Worm (Caenorhabditis elegans) whole organism, late embryonic: Measurements from ENCODE around the gene Y57E12AL.2.

Source experiments
- C08G9.2 ChIP-seq: sonication (generic microtip); optimal IDR thresholded peaks from 2 replicates; lab custom pipeline; 2016; ENCODE audit warnings: mild to moderate bottlenecking, missing genetic modification characterization, moderate library complexity, missing compliant biosample characterization
- C38D4.7 ChIP-seq: fragments of 200-800 bp; sonication (Bioruptor generic); optimal IDR thresholded peaks from 2 replicates; lab custom pipeline; 2018; ENCODE audit warnings: mild to moderate bottlenecking, missing genetic modification characterization, moderate library complexity, missing compliant biosample characterization
- F13H6.1 ChIP-seq: sonication (generic microtip); optimal IDR thresholded peaks from 2 replicates; lab custom pipeline; 2016; ENCODE audit warnings: missing genetic modification characterization, missing compliant biosample characterization
- K09A11.1 ChIP-seq: sonication (generic microtip); optimal IDR thresholded peaks from 2 replicates; lab custom pipeline; 2017; ENCODE audit warnings: antibody characterized with exemption, mild to moderate bottlenecking, missing genetic modification characterization, missing compliant biosample characterization; ENCODE audit not compliant: insufficient read depth
- T23F11.4 ChIP-seq: fragments of 200-800 bp; sonication (Bioruptor generic); optimal IDR thresholded peaks from 2 replicates; lab custom pipeline; 2018; ENCODE audit warnings: mild to moderate bottlenecking, missing genetic modification characterization, missing compliant biosample characterization
- Y22D7AL.16 ChIP-seq: sonication (generic microtip); optimal IDR thresholded peaks from 2 replicates; lab custom pipeline; 2016; ENCODE audit warnings: missing genetic modification characterization, missing compliant biosample characterization
- ahr-1 ChIP-seq: sonication (generic microtip); optimal IDR thresholded peaks from 2 replicates; lab custom pipeline; 2016; ENCODE audit warnings: missing genetic modification characterization, missing compliant biosample characterization
- ama-1 ChIP-seq: fragments of 150-350 bp; optimal IDR thresholded peaks from 2 replicates; lab custom pipeline; 2014
- ceh-14 ChIP-seq: sonication (generic microtip); optimal IDR thresholded peaks from 2 replicates; lab custom pipeline; 2016; ENCODE audit warnings: missing genotype, missing genetic modification characterization, missing compliant biosample characterization
- ceh-18 ChIP-seq: sonication (generic microtip); optimal IDR thresholded peaks from 2 replicates; lab custom pipeline; 2016; ENCODE audit warnings: missing genetic modification characterization, missing compliant biosample characterization
- ceh-19 ChIP-seq: fragments of 200-800 bp; sonication (Bioruptor generic); optimal IDR thresholded peaks from 2 replicates; lab custom pipeline; 2018; ENCODE audit warnings: mild to moderate bottlenecking, missing genetic modification characterization, missing compliant biosample characterization
- ceh-22 ChIP-seq: sonication (generic microtip); optimal IDR thresholded peaks from 2 replicates; lab custom pipeline; 2017; ENCODE audit warnings: missing biosample characterization, missing genetic modification characterization
- ceh-24 ChIP-seq: sonication (generic microtip); optimal IDR thresholded peaks from 2 replicates; lab custom pipeline; 2016; ENCODE audit warnings: mild to moderate bottlenecking, missing genetic modification characterization, missing compliant biosample characterization
- ceh-31 ChIP-seq: sonication (generic microtip); optimal IDR thresholded peaks from 2 replicates; lab custom pipeline; 2016; ENCODE audit warnings: missing genetic modification characterization, missing compliant biosample characterization
- ceh-45 ChIP-seq: fragments of 200-800 bp; sonication (Bioruptor generic); IDR thresholded peaks from 2 replicates; pipeline ENCODE4 v1.3.6; 2022; ENCODE audit warnings: missing genetic modification reagents, missing genetic modification characterization, missing compliant biosample characterization
- ceh-48 ChIP-seq: sonication (generic microtip); optimal IDR thresholded peaks from 2 replicates; lab custom pipeline; 2016; ENCODE audit warnings: missing genetic modification characterization, inconsistent platforms, missing compliant biosample characterization
- ceh-6 ChIP-seq: fragments of 200-800 bp; sonication (Bioruptor generic); optimal IDR thresholded peaks from 2 replicates; lab custom pipeline; 2018; ENCODE audit warnings: mild to moderate bottlenecking, missing genetic modification characterization, missing compliant biosample characterization
- elt-4 ChIP-seq: sonication (generic microtip); optimal IDR thresholded peaks from 2 replicates; lab custom pipeline; 2016; ENCODE audit warnings: missing genetic modification characterization, missing compliant biosample characterization
- ets-4 ChIP-seq: sonication (generic microtip); optimal IDR thresholded peaks from 2 replicates; lab custom pipeline; 2016; ENCODE audit warnings: missing genetic modification characterization, missing compliant biosample characterization
- eyg-1 ChIP-seq: sonication (generic microtip); optimal IDR thresholded peaks from 2 replicates; lab custom pipeline; 2016; ENCODE audit warnings: missing genotype, missing genetic modification characterization, missing compliant biosample characterization
- fkh-10 ChIP-seq: fragments of 150-350 bp; optimal IDR thresholded peaks from 2 replicates; lab custom pipeline; 2014; ENCODE audit warnings: missing biosample characterization, missing genetic modification reagents, missing genetic modification characterization
- fkh-6 ChIP-seq: sonication (generic microtip); optimal IDR thresholded peaks from 2 replicates; lab custom pipeline; 2016; ENCODE audit warnings: missing genetic modification characterization, missing compliant biosample characterization
- gmeb-2 ChIP-seq: sonication (generic microtip); optimal IDR thresholded peaks from 2 replicates; lab custom pipeline; 2016; ENCODE audit warnings: missing genetic modification characterization, inconsistent platforms, missing compliant biosample characterization
- hlh-13 ChIP-seq: fragments of 200-800 bp; sonication (Bioruptor generic); optimal IDR thresholded peaks from 2 replicates; lab custom pipeline; 2018; ENCODE audit warnings: mild to moderate bottlenecking, missing genetic modification characterization, missing compliant biosample characterization
- hlh-15 ChIP-seq: sonication (generic microtip); optimal IDR thresholded peaks from 2 replicates; lab custom pipeline; 2016; ENCODE audit warnings: missing genetic modification characterization, missing compliant biosample characterization
- hlh-30 ChIP-seq: sonication (generic microtip); optimal IDR thresholded peaks from 2 replicates; lab custom pipeline; 2017; ENCODE audit warnings: antibody characterized with exemption, missing genetic modification characterization, missing compliant biosample characterization; ENCODE audit not compliant: insufficient read depth
- hlh-6 ChIP-seq: sonication (generic microtip); optimal IDR thresholded peaks from 2 replicates; lab custom pipeline; 2016; ENCODE audit warnings: missing genotype, missing genetic modification characterization, missing compliant biosample characterization
- lim-6 ChIP-seq: sonication (generic microtip); optimal IDR thresholded peaks from 2 replicates; lab custom pipeline; 2016; ENCODE audit warnings: missing genetic modification characterization, missing compliant biosample characterization
- lin-11 ChIP-seq: fragments of 200-800 bp; sonication (Bioruptor generic); optimal IDR thresholded peaks from 2 replicates; lab custom pipeline; 2018; ENCODE audit warnings: mild to moderate bottlenecking, missing genetic modification characterization, missing compliant biosample characterization
- madf-2 ChIP-seq: sonication (generic microtip); optimal IDR thresholded peaks from 2 replicates; lab custom pipeline; 2017; ENCODE audit warnings: missing genetic modification characterization, missing compliant biosample characterization
- nfya-1 ChIP-seq: sonication (generic microtip); optimal IDR thresholded peaks from 2 replicates; lab custom pipeline; 2017; ENCODE audit warnings: missing genetic modification characterization, mild to moderate bottlenecking, missing compliant biosample characterization, antibody characterized with exemption, moderate library complexity
- nhr-11 ChIP-seq: fragments of 150-350 bp; optimal IDR thresholded peaks from 2 replicates; lab custom pipeline; 2014; ENCODE audit warnings: missing biosample characterization, missing genetic modification characterization
- nhr-232 ChIP-seq: sonication (generic microtip); optimal IDR thresholded peaks from 2 replicates; lab custom pipeline; 2016; ENCODE audit warnings: missing genetic modification characterization, missing compliant biosample characterization
- odd-2 ChIP-seq: sonication (generic microtip); optimal IDR thresholded peaks from 2 replicates; lab custom pipeline; 2017; ENCODE audit warnings: antibody characterized with exemption, mild to moderate bottlenecking, missing genetic modification characterization, missing compliant biosample characterization
- pat-9 ChIP-seq: fragments of 200-800 bp; sonication (Bioruptor generic); optimal IDR thresholded peaks from 2 replicates; lab custom pipeline; 2018; ENCODE audit warnings: mild to moderate bottlenecking, missing genetic modification characterization, moderate library complexity, missing compliant biosample characterization
- pha-2 ChIP-seq: sonication (generic microtip); optimal IDR thresholded peaks from 2 replicates; lab custom pipeline; 2017; ENCODE audit warnings: mild to moderate bottlenecking, missing genetic modification characterization, missing compliant biosample characterization
- pha-4 ChIP-seq: fragments of 150-350 bp; optimal IDR thresholded peaks from 2 replicates; lab custom pipeline; 2018; ENCODE audit warnings: missing biosample characterization, missing genetic modification reagents, missing genetic modification characterization
- ref-2 ChIP-seq: sonication (generic microtip); optimal IDR thresholded peaks from 2 replicates; lab custom pipeline; 2016; ENCODE audit warnings: missing genetic modification characterization, missing compliant biosample characterization
- rnt-1 ChIP-seq: sonication (generic microtip); optimal IDR thresholded peaks from 2 replicates; lab custom pipeline; 2016; ENCODE audit warnings: missing genetic modification characterization, missing compliant biosample characterization
- sdc-2 ChIP-seq: sonication (generic microtip); optimal IDR thresholded peaks from 2 replicates; lab custom pipeline; 2016; ENCODE audit warnings: missing genotype, missing genetic modification characterization, missing compliant biosample characterization
- sox-2 ChIP-seq: fragments of 200-800 bp; sonication (Bioruptor generic); IDR thresholded peaks from 2 replicates; pipeline ENCODE4 v1.3.6; 2022; ENCODE audit warnings: missing genetic modification reagents, missing genetic modification characterization, missing compliant biosample characterization
- sox-4 ChIP-seq: sonication (generic microtip); optimal IDR thresholded peaks from 2 replicates; lab custom pipeline; 2017; ENCODE audit warnings: mild to moderate bottlenecking, missing genetic modification characterization, inconsistent platforms, missing compliant biosample characterization
- syd-9 ChIP-seq: sonication (generic microtip); optimal IDR thresholded peaks from 2 replicates; lab custom pipeline; 2016; ENCODE audit warnings: mild to moderate bottlenecking, missing genetic modification characterization, moderate library complexity, missing compliant biosample characterization
- tbx-2 ChIP-seq: sonication (generic microtip); optimal IDR thresholded peaks from 2 replicates; lab custom pipeline; 2016; ENCODE audit warnings: missing genetic modification characterization, missing compliant biosample characterization
- ttx-3 ChIP-seq: sonication (generic microtip); optimal IDR thresholded peaks from 2 replicates; lab custom pipeline; 2016; ENCODE audit warnings: missing genetic modification reagents, missing genetic modification characterization, missing compliant biosample characterization
- unc-55 ChIP-seq: sonication (generic microtip); optimal IDR thresholded peaks from 2 replicates; lab custom pipeline; 2017; ENCODE audit warnings: missing biosample characterization, missing genetic modification reagents, missing genetic modification characterization
- unc-86 ChIP-seq: sonication (generic microtip); optimal IDR thresholded peaks from 2 replicates; lab custom pipeline; 2016; ENCODE audit warnings: missing genetic modification characterization, missing compliant biosample characterization
- zip-5 ChIP-seq: sonication (generic microtip); optimal IDR thresholded peaks from 2 replicates; lab custom pipeline; 2016; ENCODE audit warnings: missing genetic modification characterization, missing compliant biosample characterization

Gene Y57E12AL.2

DNA sequence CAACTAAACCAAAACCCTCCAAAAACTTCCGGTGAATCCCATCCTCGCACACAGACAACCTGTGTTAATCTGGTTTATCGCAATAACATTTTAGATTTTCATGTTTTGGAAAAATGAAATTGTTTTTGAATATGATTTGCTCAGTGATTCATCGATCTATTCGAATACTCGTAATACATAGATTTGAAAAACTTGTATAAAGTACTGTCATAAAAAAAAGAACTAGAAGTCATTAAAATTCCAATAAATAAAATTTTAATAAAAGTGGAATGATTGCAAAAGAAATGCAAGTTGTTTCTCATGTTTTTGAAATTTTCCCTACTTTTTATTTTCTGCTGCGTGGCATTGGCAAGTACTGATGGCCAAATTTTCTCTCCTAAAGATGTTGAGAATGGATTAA lies 3.3 kb upstream of the Y57E12AL.2 start, which contains the start of gene spig-8:
Gene spig-8, plus strand, starts transcription at position 301 of the 400 bp plus-strand sequence.
- TF ChIP-seq odd-2 (tag; lab: Kevin White, UChicago) (no peak), ceh-6 (no peak), sdc-2 (tag; lab: Kevin White, UChicago) (no peak), ceh-31 (no peak), unc-86 (tag; lab: Kevin White, UChicago) (no peak), eyg-1 (no peak), ceh-48 (tag; lab: Kevin White, UChicago) (no peak), syd-9 (tag; lab: Kevin White, UChicago) (no peak), nhr-11 (tag; lab: Kevin White, UChicago) (no peak), pha-4 (no peak), ama-1 (lab: Kevin White, UChicago) (no peak), ceh-19 (no peak), unc-55 (GFP tag; lab: Kevin White, UChicago) (no peak)

DNA sequence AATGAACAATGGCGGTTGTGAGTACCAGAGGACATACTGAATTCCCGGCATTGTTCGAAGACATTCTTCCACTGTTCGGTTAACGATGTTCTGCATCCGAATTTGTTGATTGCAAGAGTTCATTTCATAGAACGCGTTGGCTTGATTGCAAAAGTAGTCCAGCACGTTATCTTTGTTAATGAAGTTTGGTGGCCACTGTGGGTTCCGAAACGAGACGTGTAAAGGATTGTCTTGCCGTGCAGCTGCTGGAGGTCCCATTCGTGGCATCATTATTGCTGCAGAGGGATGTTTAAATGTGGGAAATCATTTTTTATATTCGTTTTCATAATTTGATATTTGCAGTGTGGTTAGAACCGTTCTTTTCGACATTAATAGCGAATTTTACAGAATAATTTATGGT lies 1.5 kb downstream of the Y57E12AL.2 start, which contains the start of gene mdt-6:
Gene mdt-6, minus strand, starts transcription at position 275 of the 400 bp plus-strand sequence.
- no peak for TF ChIP-seq sdc-2 (tag; lab: Kevin White, UChicago)
- TF ChIP-seq madf-2 (tag; lab: Kevin White, UChicago) = no peak
- no peak for TF ChIP-seq hlh-13 (GFP tag; lab: Kevin White, UChicago)
- no peak for TF ChIP-seq ref-2
- TF ChIP-seq lim-6 = no peak
- no peak for TF ChIP-seq ceh-14 (tag; lab: Kevin White, UChicago)
- no peak for TF ChIP-seq sox-4 (tag; lab: Kevin White, UChicago)
- TF ChIP-seq ceh-18 (tag; lab: Kevin White, UChicago) = no peak
- TF ChIP-seq T23F11.4 = no peak
- TF ChIP-seq C08G9.2 (tag; lab: Kevin White, UChicago) = no peak
- no peak for TF ChIP-seq ttx-3 (tag; lab: Kevin White, UChicago)
- TF ChIP-seq hlh-6 = no peak
- TF ChIP-seq rnt-1 (tag; lab: Kevin White, UChicago) = no peak
- TF ChIP-seq fkh-6 (tag; lab: Kevin White, UChicago) = no peak
- no peak for TF ChIP-seq Y22D7AL.16 (tag; lab: Kevin White, UChicago)
- no peak for TF ChIP-seq ceh-22 (tag; lab: Kevin White, UChicago)
- TF ChIP-seq lin-11 (tag; lab: Kevin White, UChicago) = no peak
- no peak for TF ChIP-seq unc-86 (tag; lab: Kevin White, UChicago)
- no peak for TF ChIP-seq eyg-1
- no peak for TF ChIP-seq hlh-15 (tag; lab: Kevin White, UChicago)
- TF ChIP-seq, all 69 proteins: peak for 0

DNA sequence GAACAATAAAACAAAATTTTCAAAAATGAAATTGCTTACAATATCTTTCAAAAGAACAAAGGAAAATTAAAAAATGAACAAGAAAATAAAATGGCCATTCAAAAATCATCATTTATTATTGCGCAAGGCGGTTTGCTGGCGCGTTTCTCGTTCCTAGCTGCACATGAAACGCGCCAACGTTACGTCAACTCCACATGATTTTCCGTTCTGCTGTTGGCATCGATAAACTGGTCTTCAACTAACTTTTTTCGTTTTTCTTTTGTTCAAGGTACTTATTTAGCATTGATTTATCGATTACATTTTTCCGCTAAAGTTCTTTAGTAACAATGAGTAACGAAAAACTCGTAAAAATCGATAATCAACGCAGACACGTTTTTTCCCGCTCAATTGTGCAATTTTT lies 2.5 kb downstream of the Y57E12AL.2 start, which contains the start of the genes Y57E12AL.6 and Y57E12AL.1:
Gene Y57E12AL.6, minus strand, starts transcription at position 75 of the 400 bp plus-strand sequence.
Gene Y57E12AL.1, plus strand, starts transcription at position 135 of the 400 bp plus-strand sequence.
- TF ChIP-seq F13H6.1 (tag; lab: Kevin White, UChicago) (peak; percentile 73), eyg-1 (peak; percentile 13), fkh-6 (tag; lab: Kevin White, UChicago) (peak; percentile 31), fkh-10 (GFP tag; lab: Kevin White, UChicago) (no peak), ama-1 (lab: Kevin White, UChicago) (no peak), Y22D7AL.16 (tag; lab: Kevin White, UChicago) (peak; percentile 53), nhr-232 (tag; lab: Kevin White, UChicago) (peak; percentile 63), lin-11 (tag; lab: Kevin White, UChicago) (peak; percentile 51), hlh-15 (tag; lab: Kevin White, UChicago) (peak; percentile 21), unc-86 (tag; lab: Kevin White, UChicago) (peak; percentile 65), pha-2 (tag; lab: Kevin White, UChicago) (peak; percentile 44), ceh-24 (no peak), sox-2 (GFP tag; lab: Robert Waterston, UW) (peak; percentile 18; the same call in 1 of the 2 replicates), tbx-2 (peak; percentile 75), ets-4 (tag; lab: Kevin White, UChicago) (peak; percentile 24), ceh-48 (tag; lab: Kevin White, UChicago) (peak; percentile 64), ahr-1 (tag; lab: Kevin White, UChicago) (no peak), ceh-45 (GFP tag; lab: Robert Waterston, UW) (no peak), gmeb-2 (tag; lab: Kevin White, UChicago) (peak; percentile 31), hlh-30 (tag; lab: Kevin White, UChicago) (peak; percentile 88), C38D4.7 (GFP tag; lab: Kevin White, UChicago) (peak; percentile 46), K09A11.1 (no peak), syd-9 (tag; lab: Kevin White, UChicago) (peak; percentile 69), sdc-2 (tag; lab: Kevin White, UChicago) (peak; percentile 62), nfya-1 (peak; percentile 71), zip-5 (tag; lab: Kevin White, UChicago) (peak; percentile 45), pat-9 (no peak), ttx-3 (tag; lab: Kevin White, UChicago) (peak; percentile 69), hlh-6 (peak; percentile 56), elt-4 (tag; lab: Kevin White, UChicago) (no peak), ceh-18 (tag; lab: Kevin White, UChicago) (peak; percentile 72)
